Worm (Caenorhabditis elegans): ENCODE results near the gene T04C12.9.
A peak's percentile ranks its signal among the peaks of the same experiment; 100 is the strongest.

The T04C12.9 gene

ce11 chrV:11073354-11073753 lies 10.3 kb upstream of the T04C12.9 start:
- no peak for TF ChIP-seq mab-5 (tag; optimal IDR thresholded peaks at IDR 0.05)
- TF ChIP-seq unc-120 (tag; optimal IDR thresholded peaks at IDR 0.05; ENCODE audit: poor library complexity, severe bottlenecking), result peak; percentile 36

DNA sequence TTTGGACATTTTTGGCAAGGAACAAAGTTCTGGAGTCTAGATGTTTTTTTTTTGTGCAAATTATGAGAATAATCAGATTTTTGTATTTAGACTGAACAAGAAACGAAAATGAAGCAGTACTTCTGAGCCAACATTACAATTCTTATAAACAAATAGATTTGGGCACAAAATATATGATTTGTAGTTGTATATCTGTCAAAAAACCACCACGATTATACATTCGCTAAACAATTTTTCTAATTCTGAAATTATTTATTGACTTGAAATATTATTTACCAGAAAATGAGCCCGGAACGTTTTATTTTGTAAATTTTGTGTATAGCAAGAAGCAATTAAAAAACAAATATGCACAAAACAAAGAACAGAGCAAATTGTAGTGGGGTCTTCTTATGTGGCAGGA lies 8.4 kb upstream of the T04C12.9 start:
- TF ChIP-seq sptf-1 (tag; optimal IDR thresholded peaks at IDR 0.05) (no peak), flh-1 (GFP tag; optimal IDR thresholded peaks at IDR 0.05) (no peak), nhr-237 (tag; optimal IDR thresholded peaks at IDR 0.05) (no peak), pha-4 (tag; optimal IDR thresholded peaks at IDR 0.05) (no peak), mab-5 (tag; optimal IDR thresholded peaks at IDR 0.05) (no peak), sem-2 (GFP tag; optimal IDR thresholded peaks at IDR 0.05) (no peak), drap-1 (GFP tag; optimal IDR thresholded peaks at IDR 0.05) (no peak), hlh-1 (tag; optimal IDR thresholded peaks at IDR 0.05) (no peak), mep-1 (tag; optimal IDR thresholded peaks at IDR 0.05) (no peak), lin-32 (GFP tag; optimal IDR thresholded peaks at IDR 0.05) (no peak), cnd-1 (tag; optimal IDR thresholded peaks at IDR 0.05) (no peak), ces-1 (GFP tag; optimal IDR thresholded peaks at IDR 0.05) (no peak), elt-1 (tag; optimal IDR thresholded peaks at IDR 0.05; ENCODE audit: borderline replicate concordance, insufficient read depth) (no peak)

DNA sequence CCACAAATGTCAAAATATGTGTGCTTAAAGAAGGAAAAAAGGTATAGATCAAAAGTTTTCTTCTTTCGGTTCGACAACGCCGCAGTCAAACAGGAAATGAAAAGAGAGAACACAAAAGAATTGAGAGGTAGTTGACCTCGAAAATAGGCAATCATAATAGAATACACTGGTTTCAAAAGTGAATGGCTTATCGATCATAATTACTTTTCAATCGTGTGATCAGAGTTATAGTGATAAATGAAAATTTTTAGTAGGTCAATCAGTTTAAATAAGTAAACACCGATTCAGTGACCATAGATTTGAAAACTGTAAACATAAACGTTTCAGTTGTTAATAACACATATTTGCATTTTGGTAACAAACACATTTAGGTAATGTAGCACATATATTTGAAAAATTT lies 7.4 kb upstream of the T04C12.9 start:
- TF ChIP-seq bed-3 (GFP tag; optimal IDR thresholded peaks at IDR 0.05) (no peak), unc-62 (GFP tag; optimal IDR thresholded peaks at IDR 0.05) (no peak), ham-2 (GFP tag; optimal IDR thresholded peaks at IDR 0.05) (no peak), elt-1 (tag; optimal IDR thresholded peaks at IDR 0.05; ENCODE audit: borderline replicate concordance, insufficient read depth) (no peak), blmp-1 (tag; optimal IDR thresholded peaks at IDR 0.05) (no peak), ces-1 (GFP tag; optimal IDR thresholded peaks at IDR 0.05) (no peak), elt-3 (tag; optimal IDR thresholded peaks at IDR 0.05) (no peak), cnd-1 (tag; optimal IDR thresholded peaks at IDR 0.05) (no peak), zip-8 (tag; optimal IDR thresholded peaks at IDR 0.05) (no peak), ztf-11 (tag; optimal IDR thresholded peaks at IDR 0.05) (no peak), nhr-28 (tag; optimal IDR thresholded peaks at IDR 0.05) (no peak), pha-4 (tag; optimal IDR thresholded peaks at IDR 0.05) (no peak), lin-32 (GFP tag; optimal IDR thresholded peaks at IDR 0.05) (no peak), sem-2 (GFP tag; optimal IDR thresholded peaks at IDR 0.05) (no peak), snpc-4 (tag; optimal IDR thresholded peaks at IDR 0.05) (no peak)

- no peak for TF ChIP-seq zip-8 (tag; optimal IDR thresholded peaks at IDR 0.05)
- TF ChIP-seq nhr-12 (tag; optimal IDR thresholded peaks at IDR 0.05), result no peak
- no peak for TF ChIP-seq snpc-4 (tag; optimal IDR thresholded peaks at IDR 0.05)
- TF ChIP-seq sptf-1 (tag; optimal IDR thresholded peaks at IDR 0.05), result no peak
- TF ChIP-seq lin-32 (GFP tag; optimal IDR thresholded peaks at IDR 0.05), result no peak
- TF ChIP-seq ham-2 (GFP tag; optimal IDR thresholded peaks at IDR 0.05), result no peak
- no peak for TF ChIP-seq mab-5 (tag; optimal IDR thresholded peaks at IDR 0.05)
Observed at ce11 chrV:11069277-11069676, 6.3 kb upstream of the T04C12.9 start, which contains the start of gene T04C12.8. TSS of gene T04C12.8 (minus strand) at chrV:11069358.

DNA sequence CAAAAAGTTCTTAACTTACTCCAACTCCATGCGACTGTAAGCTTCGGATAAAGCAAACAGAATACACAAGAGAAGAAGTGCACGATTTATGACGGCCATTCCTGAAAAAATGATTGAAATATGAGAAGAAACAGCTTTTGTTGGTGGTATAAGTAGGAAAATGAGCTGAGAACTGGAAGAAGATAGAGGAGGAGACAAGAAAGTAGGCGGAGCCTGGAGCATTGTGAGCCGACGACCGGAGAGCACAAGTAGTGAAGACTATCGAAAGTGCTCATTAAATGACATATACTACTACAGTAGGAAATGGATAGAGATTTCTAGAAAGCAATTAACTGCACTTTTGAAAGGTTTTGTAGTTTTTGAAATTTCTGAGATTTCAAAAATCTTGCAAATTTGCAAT lies 2.5 kb upstream of the T04C12.9 start, which contains the start of gene nlp-80:
nlp-80 (minus strand) TSS at position 101 of the 400 bp plus-strand sequence.
- no peak for TF ChIP-seq lin-13 (tag; optimal IDR thresholded peaks at IDR 0.05)
- no peak for TF ChIP-seq mab-5 (tag; optimal IDR thresholded peaks at IDR 0.05)
- no peak for TF ChIP-seq blmp-1 (tag; optimal IDR thresholded peaks at IDR 0.05)
- no peak for TF ChIP-seq nhr-237 (tag; optimal IDR thresholded peaks at IDR 0.05)
- TF ChIP-seq ceh-83 (GFP tag; optimal IDR thresholded peaks at IDR 0.05), result no peak
- no peak for TF ChIP-seq mep-1 (tag; optimal IDR thresholded peaks at IDR 0.05)
- no peak for TF ChIP-seq nhr-28 (tag; optimal IDR thresholded peaks at IDR 0.05)
- no peak for TF ChIP-seq ceh-43 (GFP tag; optimal IDR thresholded peaks at IDR 0.05)
- TF ChIP-seq bed-3 (GFP tag; optimal IDR thresholded peaks at IDR 0.05), result no peak
- no peak for TF ChIP-seq tbx-8 (GFP tag; optimal IDR thresholded peaks at IDR 0.05)
- TF ChIP-seq zip-8 (tag; optimal IDR thresholded peaks at IDR 0.05), result no peak
- TF ChIP-seq pha-4 (tag; optimal IDR thresholded peaks at IDR 0.05), result no peak
- TF ChIP-seq unc-39 (tag; optimal IDR thresholded peaks at IDR 0.05), result no peak

- no peak for TF ChIP-seq nhr-76 (tag; optimal IDR thresholded peaks at IDR 0.05)
Observed at ce11 chrV:11061887-11062286, 1.1 kb downstream of the T04C12.9 start.
